Worm (Caenorhabditis elegans) whole organism, dauer: ENCODE results near the gene ceh-23.

Source experiments
- unc-62 ChIP-seq: sonication (generic microtip); optimal IDR thresholded peaks from 2 replicates; lab custom pipeline; 2017; ENCODE audit warnings: missing biosample characterization, missing genetic modification reagents, missing genetic modification characterization

Gene ceh-23

ce11 chrIII:7828576-7829461 is 10.6 kb upstream of the ceh-23 start, which contains the start of the genes egl-45 and kcmf-1:
Gene egl-45, minus strand, starts transcription at chrIII:7828626.
Gene kcmf-1, plus strand, starts transcription at chrIII:7829411.
- TF ChIP-seq unc-62 (GFP tag; lab: Kevin White, UChicago) = no peak

- TF ChIP-seq unc-62 (GFP tag; lab: Kevin White, UChicago) = no peak
Measured at ce11 chrIII:7832473-7832872, 6.9 kb upstream of the ceh-23 start.

- TF ChIP-seq unc-62 (GFP tag; lab: Kevin White, UChicago) = no peak
Measured at ce11 chrIII:7834848-7835247, 4.5 kb upstream of the ceh-23 start.

ce11 chrIII:7835684-7836083 is 3.7 kb upstream of the ceh-23 start:
- TF ChIP-seq unc-62 (GFP tag; lab: Kevin White, UChicago) = no peak

ce11 chrIII:7837567-7837966 is 1.8 kb upstream of the ceh-23 start:
- no peak for TF ChIP-seq unc-62 (GFP tag; lab: Kevin White, UChicago)

- TF ChIP-seq unc-62 (GFP tag; lab: Kevin White, UChicago) = no peak
Measured at ce11 chrIII:7843536-7843935, 4.1 kb downstream of the ceh-23 start, which contains the start of gene ZK652.8. Gene ZK652.8, minus strand, starts transcription at chrIII:7843636.

- no peak for TF ChIP-seq unc-62 (GFP tag; lab: Kevin White, UChicago)
Measured at ce11 chrIII:7848173-7848572, 8.8 kb downstream of the ceh-23 start.

- peak; percentile 38 for TF ChIP-seq unc-62 (GFP tag; lab: Kevin White, UChicago)
Measured at ce11 chrIII:7854494-7855184, 15.2 kb downstream of the ceh-23 start, which contains the start of gene rpl-35. Gene rpl-35, plus strand, starts transcription at chrIII:7855134.

ce11 chrIII:7855468-7855867 is 16.1 kb downstream of the ceh-23 start:
- TF ChIP-seq unc-62 (GFP tag; lab: Kevin White, UChicago) = no peak

ce11 chrIII:7857142-7857541 is 17.8 kb downstream of the ceh-23 start, which contains the start of gene tag-307:
Gene tag-307, minus strand, starts transcription at chrIII:7857242.
- TF ChIP-seq unc-62 (GFP tag; lab: Kevin White, UChicago) = no peak

- no peak for TF ChIP-seq unc-62 (GFP tag; lab: Kevin White, UChicago)
Measured at ce11 chrIII:7858407-7859029, 19.1 kb downstream of the ceh-23 start, which contains the start of the genes coq-5 and ufm-1. Gene coq-5, minus strand, starts transcription at chrIII:7858457. Gene ufm-1, plus strand, starts transcription at chrIII:7858979.

- TF ChIP-seq unc-62 (GFP tag; lab: Kevin White, UChicago) = no peak
Measured at ce11 chrIII:7859313-7859712, 19.9 kb downstream of the ceh-23 start, which contains the start of gene tomm-7. Gene tomm-7, plus strand, starts transcription at chrIII:7859613.

- no peak for TF ChIP-seq unc-62 (GFP tag; lab: Kevin White, UChicago)
Measured at ce11 chrIII:7860885-7861284, 21.5 kb downstream of the ceh-23 start, which contains the start of gene cuc-1. Gene cuc-1, minus strand, starts transcription at chrIII:7860985.

- TF ChIP-seq unc-62 (GFP tag; lab: Kevin White, UChicago) = no peak
Measured at ce11 chrIII:7861535-7862120, 22.2 kb downstream of the ceh-23 start, which contains the start of gene snr-5. Gene snr-5, plus strand, starts transcription at chrIII:7862070.

- no peak for TF ChIP-seq unc-62 (GFP tag; lab: Kevin White, UChicago)
Measured at ce11 chrIII:7865238-7865761, 25.9 kb downstream of the ceh-23 start, which contains the start of gene slc-17.3. Gene slc-17.3, minus strand, starts transcription at chrIII:7865288.
